Worm (Caenorhabditis elegans) whole organism, L1 larva: ENCODE data around the gene C36A4.10.
A peak's percentile ranks its signal among the peaks of the same experiment; 100 is the strongest.

ENCODE experiments used
- C04F5.9 ChIP-seq: sonication (generic microtip); optimal IDR thresholded peaks from 2 replicates; lab custom pipeline; 2016; ENCODE audit warnings: missing genetic modification characterization, missing compliant biosample characterization
- aha-1 ChIP-seq: fragments of 150-350 bp; optimal IDR thresholded peaks from 2 replicates; lab custom pipeline; 2014; ENCODE audit warnings: missing biosample characterization, missing genetic modification characterization
- aly-2 ChIP-seq: fragments of 150-350 bp; optimal IDR thresholded peaks from 2 replicates; lab custom pipeline; 2014; ENCODE audit warnings: missing biosample characterization, missing genetic modification characterization
- blmp-1 ChIP-seq: fragments of 150-350 bp; optimal IDR thresholded peaks from 2 replicates; lab custom pipeline; 2014; ENCODE audit warnings: missing biosample characterization, missing genetic modification characterization
- ceh-63 ChIP-seq: fragments of 200-800 bp; sonication (Bioruptor generic); optimal IDR thresholded peaks from 2 replicates; lab custom pipeline; 2018; ENCODE audit warnings: mild to moderate bottlenecking, missing genetic modification characterization, missing compliant biosample characterization
- ceh-8 ChIP-seq: fragments of 200-800 bp; sonication (Bioruptor generic); optimal IDR thresholded peaks from 2 replicates; lab custom pipeline; 2018; ENCODE audit warnings: mild to moderate bottlenecking, missing genetic modification characterization, moderate library complexity, missing compliant biosample characterization
- ceh-88 ChIP-seq: fragments of 200-800 bp; sonication (Bioruptor generic); IDR thresholded peaks from 2 replicates; pipeline ENCODE4 v1.3.6; 2022; ENCODE audit warnings: missing genetic modification characterization, missing compliant biosample characterization
- ceh-90 ChIP-seq: sonication (generic microtip); optimal IDR thresholded peaks from 2 replicates; lab custom pipeline; 2016; ENCODE audit warnings: missing genetic modification characterization, missing compliant biosample characterization
- ces-1 ChIP-seq: fragments of 150-350 bp; optimal IDR thresholded peaks from 2 replicates; lab custom pipeline; 2014; ENCODE audit warnings: missing biosample characterization, missing genetic modification reagents, missing genetic modification characterization
- dsc-1 ChIP-seq: sonication (generic microtip); optimal IDR thresholded peaks from 2 replicates; lab custom pipeline; 2016; ENCODE audit warnings: mild to moderate bottlenecking, missing genetic modification characterization, missing compliant biosample characterization
- efl-1 ChIP-seq, 4 experiments: fragments of 150-350 bp; optimal IDR thresholded peaks in 3 of 4; peaks in 1 of 4; 1 replicate in 1 of 4; 2 replicates in 3 of 4; lab custom pipeline; 2014; ENCODE audit warnings: missing biosample characterization in 2 of 4, missing genetic modification characterization in 2 of 4, missing genetic modification reagents in 2 of 4
- efl-3 ChIP-seq: fragments of 200-800 bp; sonication (Bioruptor generic); optimal IDR thresholded peaks from 2 replicates; lab custom pipeline; 2018; ENCODE audit warnings: mild to moderate bottlenecking, missing genetic modification characterization, missing compliant biosample characterization
- egl-27 ChIP-seq, 2 experiments: fragments of 150-350 bp in 1 of 2; sonication (generic microtip); optimal IDR thresholded peaks; 3 replicates each; lab custom pipeline; 2017 to 2018; ENCODE audit warnings: missing biosample characterization in 2 of 2, missing genetic modification characterization in 2 of 2, missing genetic modification reagents in 2 of 2
- elt-2 ChIP-seq: sonication (generic microtip); optimal IDR thresholded peaks from 2 replicates; lab custom pipeline; 2016; ENCODE audit warnings: missing genetic modification characterization, mild to moderate bottlenecking, inconsistent platforms, missing compliant biosample characterization, missing genetic modification reagents
- elt-3 ChIP-seq, 6 experiments: fragments of 150-350 bp in 1 of 6; sonication (generic microtip); optimal IDR thresholded peaks; 2 replicates each; lab custom pipeline; 2017 to 2018; ENCODE audit warnings: missing biosample characterization in 6 of 6, missing genetic modification characterization in 6 of 6, inconsistent platforms in 1 of 6
- fkh-8 ChIP-seq: sonication (generic microtip); optimal IDR thresholded peaks from 2 replicates; lab custom pipeline; 2016; ENCODE audit warnings: mild to moderate bottlenecking, missing genetic modification characterization, missing compliant biosample characterization
- fos-1 ChIP-seq: fragments of 150-350 bp; optimal IDR thresholded peaks from 2 replicates; lab custom pipeline; 2014; ENCODE audit warnings: missing biosample characterization, missing genetic modification characterization
- hlh-17 ChIP-seq: fragments of 200-800 bp; sonication (Bioruptor generic); optimal IDR thresholded peaks from 2 replicates; lab custom pipeline; 2018; ENCODE audit warnings: missing genetic modification characterization, mild to moderate bottlenecking, missing compliant biosample characterization, moderate library complexity, borderline replicate concordance
- hlh-4 ChIP-seq: sonication (generic microtip); optimal IDR thresholded peaks from 2 replicates; lab custom pipeline; 2016; ENCODE audit warnings: mild to moderate bottlenecking, missing genetic modification characterization, missing compliant biosample characterization
- hpl-2 ChIP-seq: fragments of 150-350 bp; optimal IDR thresholded peaks from 2 replicates; lab custom pipeline; 2014; ENCODE audit warnings: missing biosample characterization, missing genetic modification reagents, missing genetic modification characterization
- irx-1 ChIP-seq: sonication (generic microtip); optimal IDR thresholded peaks from 2 replicates; lab custom pipeline; 2016; ENCODE audit warnings: missing genetic modification characterization, missing compliant biosample characterization
- jun-1 ChIP-seq: fragments of 150-350 bp; optimal IDR thresholded peaks from 2 replicates; lab custom pipeline; 2014; ENCODE audit warnings: missing biosample characterization, missing genetic modification reagents, missing genetic modification characterization
- lin-14 ChIP-seq: fragments of 200-800 bp; sonication (Bioruptor generic); optimal IDR thresholded peaks from 2 replicates; lab custom pipeline; 2018; ENCODE audit warnings: mild to moderate bottlenecking, missing genetic modification characterization, moderate library complexity, missing compliant biosample characterization
- lin-35 ChIP-seq, 2 experiments: fragments of 150-350 bp; optimal IDR thresholded peaks; 2 replicates each; lab custom pipeline; 2014; ENCODE audit warnings: missing biosample characterization in 2 of 2, missing genetic modification characterization in 2 of 2, missing genetic modification reagents in 2 of 2
- lin-39 ChIP-seq: fragments of 150-350 bp; optimal IDR thresholded peaks from 2 replicates; lab custom pipeline; 2014; ENCODE audit warnings: missing biosample characterization, missing genetic modification reagents, missing genetic modification characterization
- lir-3 ChIP-seq: sonication (generic microtip); optimal IDR thresholded peaks from 2 replicates; lab custom pipeline; 2016; ENCODE audit warnings: mild to moderate bottlenecking, missing genetic modification characterization, moderate library complexity, missing compliant biosample characterization; ENCODE audit not compliant: poor library complexity
- lsy-2 ChIP-seq, 2 experiments: fragments of 150-350 bp; optimal IDR thresholded peaks; 2 replicates each; lab custom pipeline; 2014; ENCODE audit warnings: missing biosample characterization in 2 of 2, missing genetic modification characterization in 2 of 2
- mab-9 ChIP-seq: fragments of 200-800 bp; sonication (Bioruptor generic); IDR thresholded peaks from 2 replicates; pipeline ENCODE4 v1.3.6; 2022; ENCODE audit warnings: missing genetic modification reagents, missing genetic modification characterization, missing compliant biosample characterization
- mdl-1 ChIP-seq, 2 experiments: fragments of 150-350 bp; optimal IDR thresholded peaks; 2 replicates each; lab custom pipeline; 2014 to 2017; ENCODE audit warnings: missing biosample characterization in 2 of 2, missing genetic modification characterization in 2 of 2, inconsistent platforms in 1 of 2
- nhr-12 ChIP-seq: sonication (generic microtip); optimal IDR thresholded peaks from 2 replicates; lab custom pipeline; 2017; ENCODE audit warnings: missing biosample characterization, missing genetic modification characterization
- nhr-19 ChIP-seq: fragments of 200-800 bp; sonication (Bioruptor generic); conservative IDR thresholded peaks from 2 replicates; pipeline ENCODE4 v1.3.6; 2022; ENCODE audit warnings: missing genetic modification characterization, missing compliant biosample characterization
- nhr-20 ChIP-seq: sonication (generic microtip); optimal IDR thresholded peaks from 2 replicates; lab custom pipeline; 2016; ENCODE audit warnings: mild to moderate bottlenecking, missing genetic modification characterization, missing compliant biosample characterization
- nhr-28 ChIP-seq: fragments of 150-350 bp; optimal IDR thresholded peaks from 2 replicates; lab custom pipeline; 2014; ENCODE audit warnings: missing biosample characterization, missing genetic modification characterization
- nhr-71 ChIP-seq: sonication (generic microtip); optimal IDR thresholded peaks from 2 replicates; lab custom pipeline; 2016; ENCODE audit warnings: mild to moderate bottlenecking, missing genetic modification characterization, moderate library complexity, missing compliant biosample characterization
- nhr-77 ChIP-seq: fragments of 150-350 bp; optimal IDR thresholded peaks from 2 replicates; lab custom pipeline; 2014; ENCODE audit warnings: missing biosample characterization, missing genetic modification characterization
- nhr-90 ChIP-seq: sonication (generic microtip); optimal IDR thresholded peaks from 2 replicates; lab custom pipeline; 2016; ENCODE audit warnings: mild to moderate bottlenecking, missing genetic modification characterization, missing compliant biosample characterization; ENCODE audit not compliant: poor library complexity
- pqm-1 ChIP-seq: sonication (generic microtip); optimal IDR thresholded peaks from 3 replicates; lab custom pipeline; 2017; ENCODE audit warnings: missing biosample characterization, missing genetic modification characterization
- rnt-1 ChIP-seq: sonication (generic microtip); optimal IDR thresholded peaks from 2 replicates; lab custom pipeline; 2016; ENCODE audit warnings: mild to moderate bottlenecking, missing genetic modification characterization, moderate library complexity, missing compliant biosample characterization
- skn-1 ChIP-seq: fragments of 150-350 bp; optimal IDR thresholded peaks from 2 replicates; lab custom pipeline; 2014; ENCODE audit warnings: missing biosample characterization, missing genetic modification characterization
- snu-23 ChIP-seq: sonication (generic microtip); optimal IDR thresholded peaks from 2 replicates; lab custom pipeline; 2016; ENCODE audit warnings: missing genetic modification characterization, missing compliant biosample characterization
- sup-37 ChIP-seq: fragments of 200-800 bp; sonication (Bioruptor generic); optimal IDR thresholded peaks from 2 replicates; lab custom pipeline; 2018; ENCODE audit warnings: mild to moderate bottlenecking, missing genetic modification characterization, missing compliant biosample characterization
- swsn-7 ChIP-seq: sonication (generic microtip); optimal IDR thresholded peaks from 2 replicates; lab custom pipeline; 2016; ENCODE audit warnings: missing genetic modification characterization, missing compliant biosample characterization
- unc-130 ChIP-seq: fragments of 150-350 bp; optimal IDR thresholded peaks from 2 replicates; lab custom pipeline; 2017; ENCODE audit warnings: missing biosample characterization, missing genetic modification characterization, inconsistent platforms
- unc-30 ChIP-seq: sonication (generic microtip); optimal IDR thresholded peaks from 2 replicates; lab custom pipeline; 2017; ENCODE audit warnings: missing biosample characterization, missing genetic modification characterization
- unc-98 ChIP-seq: fragments of 200-800 bp; sonication (Bioruptor generic); IDR thresholded peaks from 2 replicates; pipeline ENCODE4 v1.3.6; 2022; ENCODE audit warnings: missing genetic modification characterization, missing compliant biosample characterization
- xbp-1 ChIP-seq: sonication (generic microtip); optimal IDR thresholded peaks from 2 replicates; lab custom pipeline; 2016; ENCODE audit warnings: missing genetic modification characterization, missing compliant biosample characterization

The C36A4.10 gene

DNA sequence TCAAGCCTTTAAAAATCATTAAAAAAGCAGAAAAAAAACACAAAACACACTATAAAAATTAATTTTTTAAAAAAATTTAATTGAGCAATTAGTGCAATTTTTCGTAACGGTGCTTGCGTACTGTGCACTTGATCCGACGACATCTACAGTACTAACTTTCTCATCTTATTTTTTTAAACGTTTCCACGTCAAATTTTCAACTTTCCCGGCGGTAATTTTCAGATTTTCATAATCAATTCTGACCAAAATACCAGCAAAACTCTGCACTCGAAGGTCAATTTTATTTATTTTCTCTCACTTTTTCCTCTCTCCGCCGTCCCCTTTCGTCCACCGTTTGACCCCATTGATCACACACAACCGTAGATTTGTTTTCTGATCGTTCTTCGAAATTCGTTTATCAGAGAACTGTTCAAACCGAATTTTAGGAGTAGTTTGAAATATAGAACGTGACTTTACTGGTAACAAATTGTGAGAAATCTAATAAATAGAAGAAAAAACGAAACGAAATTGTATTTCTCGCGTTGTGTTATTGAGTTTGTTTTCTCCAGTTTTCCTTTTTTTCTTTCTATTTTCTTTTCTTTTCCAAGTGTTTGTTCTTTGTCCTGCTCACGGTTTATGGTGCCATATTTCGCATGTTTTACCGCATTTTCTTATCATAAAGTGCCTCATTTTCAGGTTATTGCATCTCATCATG, 32.7 kb upstream of the C36A4.10 start, which contains the start of gene acs-19:
acs-19 (plus strand) TSS at position 676 of the 694 bp plus-strand sequence.
- no peak for TF ChIP-seq unc-30 (tag; lab: Kevin White, UChicago)
- peak; percentile 8 for TF ChIP-seq snu-23 (GFP tag; lab: Kevin White, UChicago)
- TF ChIP-seq nhr-71 (tag; lab: Kevin White, UChicago): peak; percentile 21
- TF ChIP-seq nhr-12: no peak
- peak; percentile 44 for TF ChIP-seq nhr-19 (GFP tag; lab: Robert Waterston, UW)
- TF ChIP-seq lin-14 (GFP tag; lab: Kevin White, UChicago): peak; percentile 65
- peak in 1 of 6 experiments; percentile 11 for TF ChIP-seq elt-3 (tag; optimal IDR thresholded peaks at IDR 0.05; lab: Kevin White, UChicago)
- TF ChIP-seq blmp-1: peak; percentile 40
- TF ChIP-seq ces-1 (GFP tag; lab: Kevin White, UChicago): peak; percentile 29
- no peak for TF ChIP-seq ceh-63 (GFP tag; lab: Kevin White, UChicago)
- peak; percentile 29 for TF ChIP-seq nhr-20
- peak in 1 of 2 experiments; percentile 14 for TF ChIP-seq efl-1 (optimal IDR thresholded peaks at IDR 0.05; lab: Kevin White, UChicago)
- TF ChIP-seq efl-1 (GFP tag; optimal IDR thresholded peaks at IDR 0.05 in 1 of 2; lab: Kevin White, UChicago): peak in 1 of 2 experiments; percentile 76
- no peak for TF ChIP-seq hlh-17 (GFP tag; lab: Kevin White, UChicago)
- TF ChIP-seq aly-2: no peak
- peak in 1 of 2 experiments; percentile 14 for TF ChIP-seq lsy-2 (tag; optimal IDR thresholded peaks at IDR 0.05; lab: Kevin White, UChicago)
- peak in 1 of 2 experiments; percentile 52 for TF ChIP-seq lin-35 (GFP tag; optimal IDR thresholded peaks at IDR 0.05; lab: Kevin White, UChicago)
- TF ChIP-seq egl-27 (tag; optimal IDR thresholded peaks at IDR 0.05; lab: Kevin White, UChicago): no peak
- TF ChIP-seq jun-1 (tag; lab: Kevin White, UChicago): no peak
- TF ChIP-seq nhr-90: no peak
- TF ChIP-seq mdl-1 (tag; optimal IDR thresholded peaks at IDR 0.05; lab: Kevin White, UChicago): no peak
- TF ChIP-seq mab-9 (GFP tag; lab: Robert Waterston, UW): no peak

DNA sequence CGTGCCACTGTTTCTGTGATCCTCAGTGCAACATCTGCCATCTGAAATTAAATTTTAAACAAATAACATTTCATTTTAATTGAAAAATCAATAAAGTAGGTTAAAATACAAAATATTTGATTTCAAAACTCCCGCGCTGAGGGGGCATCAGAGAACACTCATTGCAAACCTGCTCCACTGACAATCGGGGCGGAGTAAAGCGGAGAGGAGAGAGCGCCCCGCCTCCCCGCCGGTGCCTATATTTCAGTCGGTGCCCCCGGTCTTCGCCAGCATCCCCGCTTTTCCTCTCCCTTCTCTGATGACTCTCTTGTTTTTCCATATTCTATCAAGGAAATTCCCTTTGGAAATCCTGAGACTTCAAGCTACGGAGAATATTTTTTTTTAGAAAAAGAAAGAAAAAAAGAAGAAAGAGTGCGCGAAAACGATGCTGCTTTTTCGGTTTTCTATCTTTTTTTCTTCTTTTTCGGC, 31.7 kb upstream of the C36A4.10 start, which contains the start of gene brc-1:
brc-1 (minus strand) TSS at position 51 of the 468 bp plus-strand sequence.
- TF ChIP-seq aha-1 (tag; lab: Kevin White, UChicago): no peak
- peak; percentile 69 for TF ChIP-seq fos-1 (tag; lab: Kevin White, UChicago)
- peak; percentile 57; the same call in 1 of the 2 replicates for TF ChIP-seq unc-98 (GFP tag; lab: Robert Waterston, UW)
- peak; percentile 74 for TF ChIP-seq jun-1 (tag; lab: Kevin White, UChicago)
- TF ChIP-seq irx-1 (tag; lab: Kevin White, UChicago): peak; percentile 80
- TF ChIP-seq egl-27 (tag; optimal IDR thresholded peaks at IDR 0.05; lab: Kevin White, UChicago): no peak
- peak; percentile 81 for TF ChIP-seq xbp-1 (tag; lab: Kevin White, UChicago)
- TF ChIP-seq C04F5.9 (tag; lab: Kevin White, UChicago): peak; percentile 53
- peak; percentile 85 for TF ChIP-seq ceh-8 (GFP tag; lab: Kevin White, UChicago)
- peak; percentile 52; the same call in 1 of the 2 replicates for TF ChIP-seq ceh-88
- peak; percentile 88 to 96 for TF ChIP-seq efl-1 (optimal IDR thresholded peaks at IDR 0.05; lab: Kevin White, UChicago)
- TF ChIP-seq efl-1 (GFP tag; optimal IDR thresholded peaks at IDR 0.05 in 1 of 2; lab: Kevin White, UChicago): peak; percentile 96 to 99
- TF ChIP-seq unc-130 (tag; lab: Kevin White, UChicago): peak; percentile 71
- peak; percentile 72 for TF ChIP-seq nhr-77 (tag; lab: Kevin White, UChicago)
- no peak for TF ChIP-seq ceh-90
- TF ChIP-seq lir-3: peak; percentile 78
- no peak for TF ChIP-seq unc-30 (tag; lab: Kevin White, UChicago)
- peak; percentile 33 for TF ChIP-seq lin-39 (tag; lab: Kevin White, UChicago)
- peak; percentile 54 for TF ChIP-seq sup-37 (GFP tag; lab: Kevin White, UChicago)
- no peak for TF ChIP-seq nhr-12
- peak; percentile 82 for TF ChIP-seq dsc-1 (tag; lab: Kevin White, UChicago)
- no peak for TF ChIP-seq efl-3 (GFP tag; lab: Kevin White, UChicago)
- no peak for TF ChIP-seq hlh-4 (tag; lab: Kevin White, UChicago)
- TF ChIP-seq nhr-28: no peak
- no peak for TF ChIP-seq ceh-63 (GFP tag; lab: Kevin White, UChicago)
- peak; percentile 82 for TF ChIP-seq swsn-7 (tag; lab: Kevin White, UChicago)
- peak; percentile 96 for TF ChIP-seq fkh-8 (tag; lab: Kevin White, UChicago)
- TF ChIP-seq elt-3 (tag; optimal IDR thresholded peaks at IDR 0.05; lab: Kevin White, UChicago): peak in 3 of 6 experiments; percentile 3 to 74 (median 64)
- TF ChIP-seq nhr-20: peak; percentile 87
- TF ChIP-seq rnt-1 (tag; lab: Kevin White, UChicago): peak; percentile 88
- TF ChIP-seq elt-2 (tag; lab: Kevin White, UChicago): peak; percentile 65
- no peak for TF ChIP-seq pqm-1 (tag; lab: Kevin White, UChicago)
- TF ChIP-seq hpl-2 (GFP tag; lab: Kevin White, UChicago): no peak
- no peak for TF ChIP-seq ces-1 (GFP tag; lab: Kevin White, UChicago)
- peak; percentile 100 for TF ChIP-seq nhr-19 (GFP tag; lab: Robert Waterston, UW)
- peak; percentile 94 for TF ChIP-seq skn-1 (tag; lab: Kevin White, UChicago)
